Worm (Caenorhabditis elegans): ENCODE data around the gene srx-22.

srx-22 gene

DNA sequence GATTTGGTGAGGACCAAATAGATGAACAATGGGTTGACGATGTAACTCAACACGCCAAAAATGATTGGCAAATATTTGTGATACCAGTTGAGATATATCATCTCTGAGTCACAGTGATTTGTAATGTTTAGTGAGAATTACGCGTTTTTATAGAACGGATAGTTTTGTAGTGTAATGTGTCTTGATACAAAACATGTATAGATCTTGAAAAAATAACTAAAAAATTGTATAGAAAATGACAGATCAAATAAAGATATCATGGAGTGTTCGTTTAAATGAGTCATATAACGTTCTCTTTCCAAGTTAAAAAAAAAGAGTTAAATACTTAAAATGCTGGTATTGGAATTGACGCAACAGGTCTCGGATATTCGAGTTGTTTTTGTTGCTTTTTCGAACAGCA lies 25.4 kb upstream of the srx-22 start, which contains the start of gene srj-6 (continued):
- no peak for TF ChIP-seq ztf-11 (tag; optimal IDR thresholded peaks at IDR 0.05)
- no peak for TF ChIP-seq fkh-4 (tag; optimal IDR thresholded peaks at IDR 0.05; ENCODE audit: borderline replicate concordance)

DNA sequence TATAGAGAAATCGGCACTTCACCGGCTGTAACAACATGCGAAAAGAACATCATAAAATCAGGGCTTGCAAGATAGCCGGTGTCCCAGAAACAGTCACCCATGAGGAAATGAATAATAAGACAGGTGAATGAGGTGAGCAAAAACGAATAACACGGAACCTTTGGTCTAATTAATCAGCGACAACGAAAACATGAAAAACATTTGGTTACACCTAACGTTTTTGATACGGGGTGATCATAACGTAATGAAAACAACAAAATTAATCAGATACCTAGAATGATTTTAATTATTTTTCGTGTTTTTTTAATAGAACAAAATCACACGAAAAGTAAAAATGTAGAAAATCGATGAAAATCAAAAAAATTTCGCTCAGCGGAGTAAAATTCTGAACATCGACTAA lies 23.9 kb upstream of the srx-22 start, which contains the start of gene srh-245:
Gene srh-245 (minus strand): TSS at position 101 of the 400 bp plus-strand sequence.
- TF ChIP-seq nhr-12 (tag; optimal IDR thresholded peaks at IDR 0.05) (no peak), nhr-237 (tag; optimal IDR thresholded peaks at IDR 0.05) (no peak), grh-1 (GFP tag; IDR thresholded peaks at IDR 0.05) (no peak), dsc-1 (tag; optimal IDR thresholded peaks at IDR 0.05) (no peak)

DNA sequence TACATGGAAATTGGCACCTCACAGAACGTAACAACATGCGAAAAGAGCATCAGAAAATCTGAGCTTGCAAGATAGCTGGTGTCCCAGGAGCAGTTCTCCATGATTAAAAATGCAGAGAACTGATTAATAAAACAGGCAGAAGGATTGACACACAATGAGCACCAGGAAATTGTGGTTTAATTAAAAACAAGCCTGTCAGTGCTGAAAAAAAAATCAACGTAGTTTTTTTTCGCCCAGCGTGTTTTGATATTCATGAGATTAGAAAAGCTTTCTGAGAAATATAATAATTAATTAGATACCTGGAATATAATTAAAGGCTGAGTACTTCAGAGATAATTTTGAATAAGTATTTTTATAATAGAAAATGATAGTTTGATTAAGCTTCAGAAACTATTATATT lies 22.1 kb upstream of the srx-22 start, which contains the start of gene srh-246:
Gene srh-246 (minus strand): TSS at position 101 of the 400 bp plus-strand sequence.
- TF ChIP-seq zag-1 (tag; optimal IDR thresholded peaks at IDR 0.05) (no peak), hlh-4 (tag; optimal IDR thresholded peaks at IDR 0.05) (no peak), nhr-19 (GFP tag; conservative IDR thresholded peaks at IDR 0.05) (no peak), nhr-84 (tag; optimal IDR thresholded peaks at IDR 0.05) (no peak)

DNA sequence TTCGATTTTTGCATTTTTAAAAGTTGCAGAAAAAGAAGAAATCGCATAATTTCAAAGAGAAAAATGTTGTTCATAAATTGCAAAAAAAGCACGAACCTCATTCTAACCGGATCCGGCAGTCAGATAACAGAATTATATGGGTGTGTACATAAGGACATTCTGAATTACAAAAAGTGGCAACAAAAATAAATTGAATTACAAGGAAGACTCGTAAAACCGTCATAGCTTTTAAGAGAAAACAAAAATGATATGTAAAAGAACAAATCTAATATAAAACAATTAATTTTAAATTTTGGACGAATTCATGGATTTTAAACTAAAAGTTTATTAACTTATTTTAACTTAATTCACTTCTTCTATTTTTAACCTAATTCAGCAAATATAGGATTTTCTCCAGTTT lies 19.6 kb upstream of the srx-22 start, which contains the start of gene F31F4.17:
Gene F31F4.17 (minus strand): TSS at position 101 of the 400 bp plus-strand sequence.
- TF ChIP-seq fkh-4 (tag; optimal IDR thresholded peaks at IDR 0.05; ENCODE audit: borderline replicate concordance): no peak
- TF ChIP-seq nhr-19 (GFP tag; conservative IDR thresholded peaks at IDR 0.05): no peak
- no peak for TF ChIP-seq lin-15B (tag; optimal IDR thresholded peaks at IDR 0.05)
- no peak for TF ChIP-seq aly-2 (tag; optimal IDR thresholded peaks at IDR 0.05)
- TF ChIP-seq lin-35 (GFP tag; optimal IDR thresholded peaks at IDR 0.05): no peak
- no peak for TF ChIP-seq zip-4 (GFP tag; optimal IDR thresholded peaks at IDR 0.05)
- TF ChIP-seq elt-3 (tag; optimal IDR thresholded peaks at IDR 0.05): no peak
- no peak for TF ChIP-seq hpl-2 (GFP tag; optimal IDR thresholded peaks at IDR 0.05)
- no peak for TF ChIP-seq nhr-12 (tag; optimal IDR thresholded peaks at IDR 0.05)
- TF ChIP-seq egl-27 (tag; optimal IDR thresholded peaks at IDR 0.05): no peak
- TF ChIP-seq lsy-2 (tag; optimal IDR thresholded peaks at IDR 0.05): no peak
- no peak for TF ChIP-seq efl-1 (optimal IDR thresholded peaks at IDR 0.05)
- no peak for TF ChIP-seq efl-1 (GFP tag; optimal IDR thresholded peaks at IDR 0.05 in 1 of 2)
- no peak for TF ChIP-seq nhr-76 (tag; optimal IDR thresholded peaks at IDR 0.05)
- TF ChIP-seq xbp-1 (tag; optimal IDR thresholded peaks at IDR 0.05): no peak
- no peak for TF ChIP-seq nhr-47 (tag; optimal IDR thresholded peaks at IDR 0.05)
- TF ChIP-seq dpl-1 (GFP tag; optimal IDR thresholded peaks at IDR 0.05): no peak

DNA sequence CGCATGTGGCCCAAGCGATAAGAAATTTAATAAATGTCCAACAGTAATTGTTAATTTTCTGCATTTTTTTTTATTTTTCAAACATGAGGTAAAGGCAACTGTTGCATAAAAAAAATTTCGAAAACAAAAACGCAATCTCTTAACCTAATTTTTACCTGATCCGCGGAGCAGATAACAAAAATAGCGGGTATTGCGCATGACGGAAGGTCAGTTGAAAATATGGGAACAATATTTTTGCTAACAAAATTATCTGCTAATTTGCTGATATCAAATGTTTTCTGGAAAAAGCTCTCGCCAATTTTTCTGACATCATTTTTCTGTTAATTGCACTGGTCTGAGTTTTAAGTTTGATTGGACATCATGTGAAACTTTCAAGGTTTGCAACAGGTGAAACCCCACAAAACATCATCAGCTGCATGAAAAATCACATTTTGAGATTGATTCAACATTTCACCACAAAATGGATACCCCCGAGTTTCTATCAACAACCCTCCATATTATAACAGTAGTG lies 15.4 kb upstream of the srx-22 start, which contains the start of the genes F31F4.11 and srh-266:
Gene F31F4.11 (minus strand): TSS at position 101 of the 511 bp plus-strand sequence.
Gene srh-266 (plus strand): TSS at position 461 of the 511 bp plus-strand sequence.
- TF ChIP-seq mab-9 (GFP tag; IDR thresholded peaks at IDR 0.05) (no peak), nhr-85 (tag) (no peak), aly-2 (tag; optimal IDR thresholded peaks at IDR 0.05) (no peak), ceh-63 (GFP tag; optimal IDR thresholded peaks at IDR 0.05) (no peak), hlh-4 (tag; optimal IDR thresholded peaks at IDR 0.05) (peak; percentile 14), tbx-2 (tag; optimal IDR thresholded peaks at IDR 0.05) (no peak), isw-1 (GFP tag; IDR thresholded peaks at IDR 0.05) (no peak), ceh-8 (GFP tag; optimal IDR thresholded peaks at IDR 0.05) (no peak)

DNA sequence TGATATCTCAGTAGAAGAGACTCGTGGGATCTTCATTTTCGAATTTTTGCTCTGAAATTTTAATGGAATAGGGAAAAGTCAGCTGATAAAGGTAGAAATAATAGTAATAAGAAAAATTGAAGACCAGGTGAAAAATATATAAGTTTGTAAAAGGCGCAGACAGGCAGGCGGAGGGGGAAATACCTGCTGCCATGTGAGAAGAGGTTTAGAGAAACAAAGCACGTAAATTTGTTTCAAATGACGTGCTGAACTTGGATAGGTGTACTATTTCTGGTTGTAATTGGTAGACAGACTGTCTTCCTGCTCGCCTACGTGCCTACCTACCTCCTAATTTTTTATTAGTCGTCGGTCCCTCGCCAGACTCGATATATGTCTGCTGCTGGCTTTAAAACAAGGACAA lies 12.3 kb upstream of the srx-22 start, which contains the start of gene nhr-180:
Gene nhr-180 (minus strand): TSS at position 52 of the 400 bp plus-strand sequence.
- peak; percentile 17 for TF ChIP-seq xbp-1 (tag; optimal IDR thresholded peaks at IDR 0.05)
- TF ChIP-seq elt-3 (tag; optimal IDR thresholded peaks at IDR 0.05): peak in 1 of 6 experiments; percentile 8
- peak in 1 of 2 experiments; percentile 52 for TF ChIP-seq lin-35 (GFP tag; optimal IDR thresholded peaks at IDR 0.05)
- no peak for TF ChIP-seq snpc-4 (tag; optimal IDR thresholded peaks at IDR 0.05)
- TF ChIP-seq nhr-19 (GFP tag; conservative IDR thresholded peaks at IDR 0.05): 0 out of 2 replicates have a peak, but pooled peaks have one; percentile 7
- no peak for TF ChIP-seq nhr-85 (tag)
- TF ChIP-seq nhr-71 (tag; optimal IDR thresholded peaks at IDR 0.05): no peak
- TF ChIP-seq mdl-1 (tag; optimal IDR thresholded peaks at IDR 0.05): peak in 1 of 2 experiments; percentile 61
- TF ChIP-seq swsn-7 (tag; optimal IDR thresholded peaks at IDR 0.05): no peak
- TF ChIP-seq sox-4 (tag; optimal IDR thresholded peaks at IDR 0.05): no peak
- peak; percentile 29 for TF ChIP-seq blmp-1 (tag; optimal IDR thresholded peaks at IDR 0.05)
- TF ChIP-seq snu-23 (GFP tag; optimal IDR thresholded peaks at IDR 0.05): peak; percentile 27
- TF ChIP-seq lin-14 (GFP tag; optimal IDR thresholded peaks at IDR 0.05): no peak
- TF ChIP-seq fkh-10 (GFP tag; optimal IDR thresholded peaks at IDR 0.05): no peak
- peak; percentile 14 for TF ChIP-seq nhr-20 (tag; optimal IDR thresholded peaks at IDR 0.05)
- TF ChIP-seq elt-2 (tag; optimal IDR thresholded peaks at IDR 0.05): peak; percentile 8
- no peak for TF ChIP-seq lir-3 (tag; optimal IDR thresholded peaks at IDR 0.05; ENCODE audit: poor library complexity)

All from whole organism, L1 larva.